Fruit fly (Drosophila melanogaster) whole organism, embryonic: ENCODE data around the gene Dpp10.

Experiments used
- ATbp ChIP-seq: fragments of 200-800 bp; sonication (Bioruptor generic); optimal IDR thresholded peaks from 2 replicates; lab custom pipeline; 2017; ENCODE audit warnings: missing biosample characterization, mild to moderate bottlenecking, missing genetic modification characterization, missing genetic modification reagents
- Asciz ChIP-seq: fragments of 200-800 bp; sonication (Bioruptor generic); optimal IDR thresholded peaks from 2 replicates; lab custom pipeline; 2017; ENCODE audit warnings: missing biosample characterization, mild to moderate bottlenecking, missing genetic modification characterization, missing genetic modification reagents
- BEAF-32 ChIP-seq: fragments of 200-800 bp; sonication (Bioruptor generic); optimal IDR thresholded peaks from 3 replicates; lab custom pipeline; 2017; ENCODE audit warnings: missing biosample characterization, missing genetic modification characterization, mild to moderate bottlenecking, moderate library complexity, missing genetic modification reagents
- CG11456 ChIP-seq: fragments of 200-800 bp; sonication (Bioruptor generic); IDR thresholded peaks from 3 replicates; pipeline ENCODE4 v1.3.6; 2022; ENCODE audit warnings: missing biosample characterization, missing genetic modification characterization
- CG12391 ChIP-seq: fragments of 200-800 bp; sonication (Bioruptor generic); optimal IDR thresholded peaks from 3 replicates; lab custom pipeline; 2018; ENCODE audit warnings: missing biosample characterization, mild to moderate bottlenecking, missing genetic modification characterization, moderate library complexity
- CG14667 ChIP-seq: fragments of 200-800 bp; sonication (Bioruptor generic); IDR thresholded peaks from 2 replicates; pipeline ENCODE4 v1.3.6; 2022; ENCODE audit warnings: missing biosample characterization, missing genetic modification characterization
- CG15269 ChIP-seq: fragments of 200-800 bp; sonication (Bioruptor generic); optimal IDR thresholded peaks from 2 replicates; lab custom pipeline; 2018; ENCODE audit warnings: missing biosample characterization, mild to moderate bottlenecking, missing genetic modification characterization, moderate library complexity
- CG15696 ChIP-seq: fragments of 200-800 bp; sonication (Bioruptor generic); optimal IDR thresholded peaks from 2 replicates; lab custom pipeline; 2019; ENCODE audit warnings: missing biosample characterization, mild to moderate bottlenecking, missing genetic modification characterization, moderate library complexity
- CG18599 ChIP-seq: fragments of 200-800 bp; sonication (Bioruptor generic); optimal IDR thresholded peaks from 3 replicates; lab custom pipeline; 2017; ENCODE audit warnings: missing biosample characterization, missing genetic modification characterization, mild to moderate bottlenecking, moderate library complexity, missing genetic modification reagents
- CG18764 ChIP-seq: fragments of 200-800 bp; sonication (Bioruptor generic); optimal IDR thresholded peaks from 3 replicates; lab custom pipeline; 2016; ENCODE audit warnings: missing biosample characterization, missing genetic modification characterization
- CG30431 ChIP-seq: fragments of 200-800 bp; sonication (Bioruptor generic); optimal IDR thresholded peaks from 2 replicates; lab custom pipeline; 2017; ENCODE audit warnings: missing biosample characterization, missing genetic modification characterization
- CG34376 ChIP-seq: fragments of 200-800 bp; sonication (Bioruptor generic); optimal IDR thresholded peaks from 2 replicates; lab custom pipeline; 2018; ENCODE audit warnings: missing biosample characterization, mild to moderate bottlenecking, missing genetic modification characterization
- CG3726 ChIP-seq: fragments of 200-800 bp; sonication (Bioruptor generic); IDR thresholded peaks from 3 replicates; pipeline ENCODE4, ENCODE4 v1.3.6; 2022; ENCODE audit warnings: missing biosample characterization, missing genetic modification characterization
- CG4328 ChIP-seq: fragments of 200-800 bp; sonication (Bioruptor generic); optimal IDR thresholded peaks from 3 replicates; lab custom pipeline; 2017; ENCODE audit warnings: missing biosample characterization, missing genetic modification reagents, missing genetic modification characterization
- CG5180 ChIP-seq: fragments of 200-800 bp; sonication (Bioruptor generic); optimal IDR thresholded peaks from 3 replicates; lab custom pipeline; 2017; ENCODE audit warnings: missing biosample characterization, missing genetic modification characterization, mild to moderate bottlenecking, moderate library complexity, missing genetic modification reagents
- CG6813 ChIP-seq: fragments of 200-800 bp; sonication (Bioruptor generic); optimal IDR thresholded peaks from 2 replicates; lab custom pipeline; 2017; ENCODE audit warnings: missing biosample characterization, missing genetic modification characterization, mild to moderate bottlenecking, moderate library complexity, missing genetic modification reagents
- CG8089 ChIP-seq: fragments of 200-800 bp; sonication (Bioruptor generic); optimal IDR thresholded peaks from 3 replicates; lab custom pipeline; 2016; ENCODE audit warnings: missing biosample characterization, missing genetic modification characterization
- D ChIP-seq, 2 experiments: fragments of 200-800 bp in 1 of 2; fragments of >200 bp in 1 of 2; sonication (Bioruptor generic) in 1 of 2; optimal IDR thresholded peaks; 2 replicates in 1 of 2; 3 replicates in 1 of 2; lab custom pipeline; 2017; ENCODE audit warnings: mild to moderate bottlenecking in 1 of 2, missing biosample characterization in 1 of 2, missing genetic modification characterization in 1 of 2, missing genetic modification reagents in 1 of 2
- Dad ChIP-seq: fragments of 200-800 bp; sonication (Bioruptor generic); optimal IDR thresholded peaks from 3 replicates; lab custom pipeline; 2016; ENCODE audit warnings: missing biosample characterization, missing genetic modification characterization
- Fer2 ChIP-seq: fragments of 200-800 bp; sonication (Bioruptor generic); optimal IDR thresholded peaks from 2 replicates; lab custom pipeline; 2018; ENCODE audit warnings: missing biosample characterization, mild to moderate bottlenecking, missing genetic modification characterization, moderate library complexity
- HmgZ ChIP-seq: fragments of 200-800 bp; sonication (Bioruptor generic); optimal IDR thresholded peaks from 2 replicates; lab custom pipeline; 2018; ENCODE audit warnings: missing biosample characterization, mild to moderate bottlenecking, missing genetic modification characterization
- Hr39 ChIP-seq: fragments of >200 bp; optimal IDR thresholded peaks from 2 replicates; lab custom pipeline; 2017
- MBD-R2 ChIP-seq: fragments of 200-800 bp; sonication (Bioruptor generic); IDR thresholded peaks from 2 replicates; pipeline ENCODE4 v1.3.6; 2022; ENCODE audit warnings: missing biosample characterization, missing genetic modification characterization
- Mes4 ChIP-seq: fragments of 200-800 bp; sonication (Bioruptor generic); optimal IDR thresholded peaks from 2 replicates; lab custom pipeline; 2016; ENCODE audit warnings: missing biosample characterization, missing genetic modification characterization
- Nf-YA ChIP-seq: fragments of 200-800 bp; sonication (Bioruptor generic); IDR thresholded peaks from 2 replicates; pipeline ENCODE4 v1.3.6; 2022; ENCODE audit warnings: missing biosample characterization, missing genetic modification characterization
- Nf-YB ChIP-seq: fragments of 200-800 bp; sonication (Bioruptor generic); optimal IDR thresholded peaks from 3 replicates; lab custom pipeline; 2019; ENCODE audit warnings: missing biosample characterization, mild to moderate bottlenecking, missing genetic modification characterization, moderate library complexity
- Oaz ChIP-seq: fragments of 200-800 bp; sonication (Bioruptor generic); IDR thresholded peaks from 2 replicates; pipeline ENCODE4 v1.3.6; 2022; ENCODE audit warnings: missing biosample characterization, missing genetic modification characterization
- Sox102F ChIP-seq: fragments of 200-800 bp; sonication (Bioruptor generic); optimal IDR thresholded peaks from 2 replicates; lab custom pipeline; 2018; ENCODE audit warnings: missing biosample characterization, mild to moderate bottlenecking, missing genetic modification characterization, moderate library complexity
- aop ChIP-seq: fragments of 200-800 bp; sonication (Bioruptor generic); IDR thresholded peaks from 2 replicates; pipeline ENCODE4 v1.3.6; 2022; ENCODE audit warnings: missing biosample characterization, missing genetic modification characterization
- cad ChIP-seq: fragments of >200 bp; optimal IDR thresholded peaks from 2 replicates; lab custom pipeline; 2017; ENCODE audit warnings: missing biosample characterization, missing genetic modification characterization
- cg ChIP-seq: fragments of 200-800 bp; sonication (Bioruptor generic); optimal IDR thresholded peaks from 3 replicates; lab custom pipeline; 2019; ENCODE audit warnings: missing biosample characterization, mild to moderate bottlenecking, missing genetic modification characterization, moderate library complexity
- chm ChIP-seq: fragments of 200-800 bp; sonication (Bioruptor generic); IDR thresholded peaks from 2 replicates; pipeline ENCODE4 v1.3.6; 2022; ENCODE audit warnings: missing biosample characterization, missing genetic modification characterization
- cwo ChIP-seq: fragments of 200-800 bp; sonication (Bioruptor generic); optimal IDR thresholded peaks from 3 replicates; lab custom pipeline; 2017; ENCODE audit warnings: missing biosample characterization, missing genetic modification characterization, mild to moderate bottlenecking, moderate library complexity, missing genetic modification reagents
- dimm ChIP-seq: fragments of 200-800 bp; sonication (Bioruptor generic); IDR thresholded peaks from 2 replicates; pipeline ENCODE4 v1.3.6; 2022; ENCODE audit warnings: missing biosample characterization, missing genetic modification characterization
- disco-r ChIP-seq: fragments of 200-800 bp; sonication (Bioruptor generic); optimal IDR thresholded peaks from 2 replicates; lab custom pipeline; 2016; ENCODE audit warnings: missing biosample characterization, missing genetic modification characterization
- gfzf ChIP-seq: fragments of 200-800 bp; sonication (Bioruptor generic); optimal IDR thresholded peaks from 2 replicates; lab custom pipeline; 2016; ENCODE audit warnings: missing biosample characterization, mild to moderate bottlenecking, missing genetic modification characterization, moderate library complexity
- gsb ChIP-seq: fragments of 200-800 bp; sonication (Bioruptor generic); IDR thresholded peaks from 2 replicates; pipeline ENCODE4 v1.3.6; 2022; ENCODE audit warnings: missing biosample characterization, missing genetic modification characterization
- ham ChIP-seq: fragments of 200-800 bp; sonication (Bioruptor generic); IDR thresholded peaks from 2 replicates; pipeline ENCODE4 v1.3.6; 2022; ENCODE audit warnings: missing biosample characterization, missing genetic modification characterization
- insv ChIP-seq, 2 experiments: fragments of 200-800 bp; sonication (Bioruptor generic); optimal IDR thresholded peaks; 3 replicates each; lab custom pipeline; 2016 to 2018; ENCODE audit warnings: missing biosample characterization in 2 of 2, missing genetic modification characterization in 2 of 2
- inv ChIP-seq: fragments of 200-800 bp; sonication (Bioruptor generic); IDR thresholded peaks from 2 replicates; pipeline ENCODE4 v1.3.6; 2022; ENCODE audit warnings: missing biosample characterization, missing genetic modification characterization; ENCODE audit not compliant: partially characterized antibody
- kay ChIP-seq: fragments of 200-800 bp; sonication (Bioruptor generic); optimal IDR thresholded peaks from 2 replicates; lab custom pipeline; 2016; ENCODE audit warnings: missing biosample characterization, missing genetic modification characterization
- knrl ChIP-seq: fragments of 200-800 bp; sonication (Bioruptor generic); IDR thresholded peaks from 3 replicates; pipeline ENCODE4 v1.3.6; 2022; ENCODE audit warnings: missing biosample characterization, missing genetic modification characterization; ENCODE audit not compliant: partially characterized antibody
- nerfin-1 ChIP-seq: fragments of 200-800 bp; sonication (Bioruptor generic); optimal IDR thresholded peaks from 3 replicates; lab custom pipeline; 2019; ENCODE audit warnings: missing biosample characterization, mild to moderate bottlenecking, missing genetic modification characterization, moderate library complexity
- pb ChIP-seq: fragments of 200-800 bp; sonication (Bioruptor generic); optimal IDR thresholded peaks from 3 replicates; lab custom pipeline; 2016; ENCODE audit warnings: missing biosample characterization, missing genetic modification characterization
- sisA ChIP-seq: fragments of 200-800 bp; sonication (Bioruptor generic); IDR thresholded peaks from 2 replicates; pipeline ENCODE4 v1.3.6; 2022; ENCODE audit warnings: missing biosample characterization, missing genetic modification characterization
- slou ChIP-seq: fragments of 200-800 bp; sonication (Bioruptor generic); optimal IDR thresholded peaks from 3 replicates; lab custom pipeline; 2016; ENCODE audit warnings: missing biosample characterization, missing genetic modification characterization
- tgo ChIP-seq: fragments of 200-800 bp; sonication (Bioruptor generic); IDR thresholded peaks from 3 replicates; pipeline ENCODE4 v1.3.6; 2022; ENCODE audit warnings: missing biosample characterization, missing genetic modification characterization
- twi ChIP-seq: fragments of 200-800 bp; optimal IDR thresholded peaks from 2 replicates; lab custom pipeline; 2019; ENCODE audit warnings: missing biosample characterization, mild to moderate bottlenecking, missing genetic modification characterization, moderate library complexity
- wdn ChIP-seq: fragments of 200-800 bp; sonication (Bioruptor generic); IDR thresholded peaks from 2 replicates; pipeline ENCODE4 v1.3.6; 2022; ENCODE audit warnings: missing biosample characterization, missing genetic modification characterization
- zen2 ChIP-seq: fragments of 200-800 bp; sonication (Bioruptor generic); IDR thresholded peaks from 3 replicates; pipeline ENCODE4 v1.3.6; 2022; ENCODE audit warnings: missing biosample characterization, missing genetic modification characterization; ENCODE audit not compliant: partially characterized antibody

The Dpp10 gene

DNA sequence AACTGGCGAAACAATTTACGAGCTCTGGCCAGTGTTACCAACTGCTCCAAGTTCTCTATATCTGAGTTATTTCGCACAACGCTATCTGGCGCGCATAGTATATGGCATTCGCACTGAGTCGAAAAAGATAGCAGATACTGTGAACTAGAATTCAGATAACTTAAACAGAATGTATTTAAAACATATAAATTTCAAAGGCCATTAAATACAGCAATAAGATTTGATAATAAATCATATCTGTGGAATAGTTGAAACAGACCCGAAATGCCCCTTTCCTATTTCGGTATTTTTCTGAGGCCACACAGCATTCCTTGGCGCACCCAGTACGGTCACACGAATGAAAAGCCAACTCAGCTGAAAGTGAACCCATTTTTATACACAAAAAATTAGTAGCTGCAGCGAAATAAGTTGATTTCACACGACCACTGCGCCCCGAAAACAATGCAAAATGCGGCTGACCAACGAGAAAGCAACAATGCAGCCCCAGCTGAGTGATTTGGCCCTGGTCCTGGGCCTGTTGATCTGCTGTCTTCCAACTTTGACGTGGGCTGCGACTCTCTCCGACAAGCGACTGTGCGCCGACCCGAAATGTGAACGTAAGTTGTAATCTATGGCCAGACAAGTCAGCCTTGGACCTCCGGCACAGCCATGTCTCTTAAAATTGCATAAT is 48.4 kb upstream of the Dpp10 start, which contains the start of the genes CG31635 and Tango1 (continued):
- TF ChIP-seq Nf-YA (GFP tag; lab: Robert Waterston, UW): no peak
- peak; percentile 4 for TF ChIP-seq CG34376 (GFP tag; lab: Kevin White, UChicago)
- TF ChIP-seq cad: no peak
- no peak for TF ChIP-seq CG18599 (GFP tag; lab: Kevin White, UChicago)
- no peak for TF ChIP-seq CG11456
- TF ChIP-seq twi (tag; lab: Kevin White, UChicago): no peak
- no peak for TF ChIP-seq Oaz
- TF ChIP-seq CG3726 (GFP tag; lab: Robert Waterston, UW): no peak
- no peak for TF ChIP-seq ham
- no peak for TF ChIP-seq HmgZ (tag; lab: Kevin White, UChicago)
- TF ChIP-seq kay (GFP tag; lab: Kevin White, UChicago): no peak
- TF ChIP-seq Nf-YB (GFP tag; lab: Kevin White, UChicago): no peak
- TF ChIP-seq CG18764 (GFP tag; lab: Kevin White, UChicago): no peak
- TF ChIP-seq Dad: no peak
- TF ChIP-seq disco-r (GFP tag; lab: Kevin White, UChicago): no peak
- TF ChIP-seq Fer2: no peak
- no peak for TF ChIP-seq zen2
- TF ChIP-seq CG30431 (GFP tag; lab: Kevin White, UChicago): no peak
- TF ChIP-seq CG8089 (GFP tag; lab: Kevin White, UChicago): no peak
- no peak for TF ChIP-seq CG4328 (GFP tag; lab: Kevin White, UChicago)
- TF ChIP-seq pb (GFP tag; lab: Kevin White, UChicago): no peak
- no peak for TF ChIP-seq CG15269 (tag; lab: Kevin White, UChicago)
- no peak for TF ChIP-seq CG15696 (tag; lab: Kevin White, UChicago)
- no peak for TF ChIP-seq slou (GFP tag; lab: Kevin White, UChicago)
- TF ChIP-seq BEAF-32 (GFP tag; lab: Kevin White, UChicago): peak; percentile 50
- TF ChIP-seq Sox102F (GFP tag; lab: Kevin White, UChicago): no peak
- TF ChIP-seq sisA (GFP tag; lab: Robert Waterston, UW): no peak
- no peak for TF ChIP-seq Asciz (GFP tag; lab: Kevin White, UChicago)
- no peak for TF ChIP-seq Hr39 (lab: Kevin White, UChicago)
- TF ChIP-seq nerfin-1 (tag; lab: Kevin White, UChicago): peak; percentile 46
- no peak for TF ChIP-seq CG14667
- peak; percentile 66 for TF ChIP-seq MBD-R2
- TF ChIP-seq cg (GFP tag; lab: Kevin White, UChicago): no peak
- 0 out of 3 replicates have a peak, but pooled peaks have one; percentile 15 for TF ChIP-seq tgo (GFP tag; lab: Robert Waterston, UW)
- TF ChIP-seq wdn (GFP tag; lab: Robert Waterston, UW): no peak
- TF ChIP-seq CG6813 (GFP tag; lab: Kevin White, UChicago): no peak
- TF ChIP-seq cwo: no peak
- TF ChIP-seq Mes4: no peak
- TF ChIP-seq CG5180 (GFP tag; lab: Kevin White, UChicago): no peak
- TF ChIP-seq ATbp (GFP tag; lab: Kevin White, UChicago): no peak
- TF ChIP-seq D (optimal IDR thresholded peaks at IDR 0.05; lab: Kevin White, UChicago): no peak
- TF ChIP-seq D (GFP tag; optimal IDR thresholded peaks at IDR 0.05; lab: Kevin White, UChicago): no peak
- peak; percentile 50 for TF ChIP-seq CG12391 (tag; lab: Kevin White, UChicago)
- no peak for TF ChIP-seq gsb (GFP tag; lab: Robert Waterston, UW)
- no peak for TF ChIP-seq insv (GFP tag; optimal IDR thresholded peaks at IDR 0.05; lab: Kevin White, UChicago)
- TF ChIP-seq chm (GFP tag; lab: Robert Waterston, UW): no peak
- no peak for TF ChIP-seq dimm (GFP tag; lab: Robert Waterston, UW)
- no peak for TF ChIP-seq aop (GFP tag; lab: Robert Waterston, UW)
- no peak; the same call in 1 of the 2 replicates for TF ChIP-seq inv
- TF ChIP-seq gfzf (GFP tag; lab: Kevin White, UChicago): peak; percentile 96
- peak; percentile 30; the same call in 1 of the 3 replicates for TF ChIP-seq knrl
